Fruit fly (Drosophila melanogaster) whole organism, prepupa: ENCODE measurements around the gene Acp65Aa.

Source experiments
- CG10631 ChIP-seq: fragments of 200-800 bp; sonication (Bioruptor generic); optimal IDR thresholded peaks from 2 replicates; lab custom pipeline; 2016; ENCODE audit warnings: missing biosample characterization, missing genetic modification characterization
- CG11294 ChIP-seq: fragments of 200-800 bp; sonication (Bioruptor generic); IDR thresholded peaks from 2 replicates; pipeline ENCODE4 v1.3.6; 2022; ENCODE audit warnings: missing biosample characterization, missing genetic modification characterization
- CG11902 ChIP-seq: fragments of 200-800 bp; sonication (Bioruptor generic); optimal IDR thresholded peaks from 3 replicates; lab custom pipeline; 2016; ENCODE audit warnings: missing biosample characterization, missing genetic modification characterization
- CG15336 ChIP-seq: fragments of 200-800 bp; sonication (Bioruptor generic); IDR thresholded peaks from 2 replicates; pipeline ENCODE4 v1.3.6; 2022; ENCODE audit warnings: missing biosample characterization, missing genetic modification characterization
- CG16779 ChIP-seq: fragments of 200-800 bp; sonication (Bioruptor generic); optimal IDR thresholded peaks from 3 replicates; lab custom pipeline; 2017; ENCODE audit warnings: missing biosample characterization, mild to moderate bottlenecking, missing genetic modification characterization
- CG31627 ChIP-seq: fragments of 200-800 bp; sonication (Bioruptor generic); optimal IDR thresholded peaks from 3 replicates; lab custom pipeline; 2016; ENCODE audit warnings: missing biosample characterization, missing genetic modification characterization
- CG32006 ChIP-seq: fragments of 200-800 bp; sonication (Bioruptor generic); optimal IDR thresholded peaks from 3 replicates; lab custom pipeline; 2017; ENCODE audit warnings: missing biosample characterization, mild to moderate bottlenecking, missing genetic modification characterization
- CG34406 ChIP-seq: fragments of 200-800 bp; sonication (Bioruptor generic); optimal IDR thresholded peaks from 3 replicates; lab custom pipeline; 2016; ENCODE audit warnings: missing biosample characterization, missing genetic modification characterization
- CG3919 ChIP-seq: fragments of 200-800 bp; sonication (Bioruptor generic); optimal IDR thresholded peaks from 3 replicates; lab custom pipeline; 2016; ENCODE audit warnings: missing biosample characterization, missing genetic modification characterization
- CG4318 ChIP-seq: fragments of 200-800 bp; sonication (Bioruptor generic); optimal IDR thresholded peaks from 3 replicates; lab custom pipeline; 2017; ENCODE audit warnings: missing biosample characterization, mild to moderate bottlenecking, missing genetic modification characterization
- CG6854 ChIP-seq: fragments of 200-800 bp; sonication (Bioruptor generic); optimal IDR thresholded peaks from 2 replicates; lab custom pipeline; 2017; ENCODE audit warnings: missing biosample characterization, mild to moderate bottlenecking, missing genetic modification characterization
- CG7368 ChIP-seq: fragments of 200-800 bp; sonication (Bioruptor generic); optimal IDR thresholded peaks from 3 replicates; lab custom pipeline; 2016; ENCODE audit warnings: missing biosample characterization, missing genetic modification characterization
- CG8119 ChIP-seq: fragments of 200-800 bp; sonication (Bioruptor generic); IDR thresholded peaks from 3 replicates; pipeline ENCODE4 v1.3.6; 2022; ENCODE audit warnings: missing biosample characterization, missing genetic modification characterization
- CG8319 ChIP-seq: fragments of 200-800 bp; sonication (Bioruptor generic); optimal IDR thresholded peaks from 3 replicates; lab custom pipeline; 2016; ENCODE audit warnings: missing biosample characterization, missing genetic modification characterization
- CG8632 ChIP-seq: fragments of 200-800 bp; sonication (Bioruptor generic); optimal IDR thresholded peaks from 3 replicates; lab custom pipeline; 2016; ENCODE audit warnings: missing biosample characterization, missing genetic modification characterization
- CG9139 ChIP-seq: fragments of 200-800 bp; sonication (Bioruptor generic); optimal IDR thresholded peaks from 3 replicates; lab custom pipeline; 2017; ENCODE audit warnings: missing biosample characterization, mild to moderate bottlenecking, missing genetic modification characterization
- Eip75B ChIP-seq: fragments of 200-800 bp; sonication (Bioruptor generic); optimal IDR thresholded peaks from 3 replicates; lab custom pipeline; 2016; ENCODE audit warnings: missing biosample characterization, missing genetic modification characterization
- Eip78C ChIP-seq: fragments of 200-800 bp; sonication (Bioruptor generic); peaks from one replicate; lab custom pipeline; 2016; ENCODE audit warnings: missing biosample characterization, missing genetic modification characterization
- Ets21C ChIP-seq: fragments of 200-800 bp; sonication (Bioruptor generic); optimal IDR thresholded peaks from 3 replicates; lab custom pipeline; 2016; ENCODE audit warnings: missing biosample characterization, missing genetic modification characterization
- Hr38 ChIP-seq: sonication (Bioruptor generic); optimal IDR thresholded peaks from 2 replicates; lab custom pipeline; 2016; ENCODE audit warnings: missing biosample characterization, missing genetic modification characterization
- Hr39 ChIP-seq: fragments of 200-800 bp; sonication (Bioruptor generic); optimal IDR thresholded peaks from 2 replicates; lab custom pipeline; 2016; ENCODE audit warnings: missing biosample characterization, missing genetic modification characterization
- Hr4 ChIP-seq: fragments of 200-800 bp; sonication (Bioruptor generic); optimal IDR thresholded peaks from 3 replicates; lab custom pipeline; 2016; ENCODE audit warnings: missing biosample characterization, missing genetic modification characterization
- Lpt ChIP-seq: fragments of 200-800 bp; sonication (Bioruptor generic); optimal IDR thresholded peaks from 3 replicates; lab custom pipeline; 2016; ENCODE audit warnings: missing biosample characterization, missing genetic modification characterization
- OdsH ChIP-seq: fragments of 200-800 bp; sonication (Bioruptor generic); optimal IDR thresholded peaks from 3 replicates; lab custom pipeline; 2016; ENCODE audit warnings: missing biosample characterization, missing genetic modification characterization
- Smox ChIP-seq: fragments of 200-800 bp; sonication (Bioruptor generic); optimal IDR thresholded peaks from 3 replicates; lab custom pipeline; 2016; ENCODE audit warnings: missing biosample characterization, missing genetic modification characterization
- Sox14 ChIP-seq: fragments of 200-800 bp; sonication (Bioruptor generic); optimal IDR thresholded peaks from 3 replicates; lab custom pipeline; 2016; ENCODE audit warnings: missing biosample characterization, missing genetic modification characterization
- Sox15 ChIP-seq: fragments of 200-800 bp; sonication (Bioruptor generic); optimal IDR thresholded peaks from 3 replicates; lab custom pipeline; 2016; ENCODE audit warnings: missing biosample characterization, missing genetic modification characterization
- achi ChIP-seq: fragments of 200-800 bp; sonication (Bioruptor generic); optimal IDR thresholded peaks from 3 replicates; lab custom pipeline; 2016; ENCODE audit warnings: missing biosample characterization, missing genetic modification characterization
- acj6 ChIP-seq: fragments of 200-800 bp; sonication (Bioruptor generic); optimal IDR thresholded peaks from 3 replicates; lab custom pipeline; 2016; ENCODE audit warnings: missing biosample characterization, missing genetic modification characterization
- cyc ChIP-seq: fragments of 200-800 bp; sonication (Bioruptor generic); optimal IDR thresholded peaks from 3 replicates; lab custom pipeline; 2016; ENCODE audit warnings: missing biosample characterization, missing genetic modification characterization
- dac ChIP-seq: fragments of 200-800 bp; sonication (Bioruptor generic); optimal IDR thresholded peaks from 2 replicates; lab custom pipeline; 2017; ENCODE audit warnings: missing biosample characterization, mild to moderate bottlenecking, missing genetic modification characterization
- dsx ChIP-seq: fragments of 200-800 bp; optimal IDR thresholded peaks from 3 replicates; lab custom pipeline; 2019; ENCODE audit warnings: missing biosample characterization, mild to moderate bottlenecking, missing genetic modification characterization, moderate library complexity; ENCODE audit not compliant: poor library complexity, severe bottlenecking
- esn ChIP-seq: fragments of 200-800 bp; sonication (Bioruptor generic); optimal IDR thresholded peaks from 2 replicates; lab custom pipeline; 2016; ENCODE audit warnings: missing biosample characterization, mild to moderate bottlenecking, missing genetic modification characterization, moderate library complexity
- fd59A ChIP-seq: fragments of 200-800 bp; sonication (Bioruptor generic); optimal IDR thresholded peaks from 2 replicates; lab custom pipeline; 2017; ENCODE audit warnings: missing biosample characterization, mild to moderate bottlenecking, missing genetic modification characterization, missing genetic modification reagents
- fd85E ChIP-seq: fragments of 200-800 bp; sonication (Bioruptor generic); optimal IDR thresholded peaks from 3 replicates; lab custom pipeline; 2016; ENCODE audit warnings: missing biosample characterization, missing genetic modification characterization
- fkh ChIP-seq: fragments of 200-800 bp; sonication (Bioruptor generic); optimal IDR thresholded peaks from 3 replicates; lab custom pipeline; 2017; ENCODE audit warnings: missing biosample characterization, mild to moderate bottlenecking, missing genetic modification characterization, moderate library complexity
- lz ChIP-seq: fragments of 200-800 bp; sonication (Bioruptor generic); optimal IDR thresholded peaks from 3 replicates; lab custom pipeline; 2016; ENCODE audit warnings: missing biosample characterization, missing genetic modification characterization
- salr ChIP-seq, 2 experiments: fragments of 200-800 bp; sonication (Bioruptor generic); optimal IDR thresholded peaks; 3 replicates each; lab custom pipeline; 2016 to 2018; ENCODE audit warnings: missing biosample characterization in 2 of 2, missing genetic modification characterization in 2 of 2, mild to moderate bottlenecking in 1 of 2
- ss ChIP-seq, 2 experiments: fragments of 200-800 bp; sonication (Bioruptor generic); optimal IDR thresholded peaks; 2 replicates in 1 of 2; 3 replicates in 1 of 2; lab custom pipeline; 2017 to 2018; ENCODE audit warnings: mild to moderate bottlenecking in 2 of 2, missing biosample characterization in 2 of 2, missing genetic modification characterization in 2 of 2, moderate library complexity in 1 of 2
- topi ChIP-seq: fragments of 200-800 bp; sonication (Bioruptor generic); optimal IDR thresholded peaks from 3 replicates; lab custom pipeline; 2016; ENCODE audit warnings: missing biosample characterization, missing genetic modification characterization

Acp65Aa gene

dm6 chr3L:6138018-6138417, 14.5 kb downstream of the Acp65Aa start, which contains the start of gene Lcp65Ae:
Gene Lcp65Ae (minus strand): TSS chr3L:6138118.
- TF ChIP-seq Sox15 (GFP tag; lab: Kevin White, UChicago) (no peak), Hr39 (no peak), dac (no peak), OdsH (GFP tag; lab: Kevin White, UChicago) (no peak), Ets21C (GFP tag; lab: Kevin White, UChicago) (no peak), CG34406 (GFP tag; lab: Kevin White, UChicago) (no peak), CG3919 (GFP tag; lab: Kevin White, UChicago) (no peak), Sox14 (GFP tag; lab: Kevin White, UChicago) (no peak), fkh (GFP tag; lab: Kevin White, UChicago) (no peak), topi (GFP tag; lab: Kevin White, UChicago) (no peak), fd59A (GFP tag; lab: Kevin White, UChicago) (no peak), CG10631 (GFP tag; lab: Kevin White, UChicago) (no peak), Hr38 (GFP tag; lab: Kevin White, UChicago) (no peak), lz (GFP tag; lab: Kevin White, UChicago) (no peak)

- TF ChIP-seq CG6854 (GFP tag; lab: Kevin White, UChicago), result no peak
- TF ChIP-seq Lpt, result no peak
- no peak for TF ChIP-seq CG7368 (GFP tag; lab: Kevin White, UChicago)
- no peak for TF ChIP-seq Eip78C (GFP tag; lab: Kevin White, UChicago)
- no peak for TF ChIP-seq CG15336 (GFP tag; lab: Robert Waterston, UW)
Measured at dm6 chr3L:6136691-6137090, 15.9 kb downstream of the Acp65Aa start, which contains the start of gene Lcp65Af. Gene Lcp65Af (minus strand): TSS chr3L:6136791.

- TF ChIP-seq Lpt, result no peak
- no peak for TF ChIP-seq esn (GFP tag; lab: Kevin White, UChicago)
- TF ChIP-seq achi (GFP tag; lab: Kevin White, UChicago), result no peak
- TF ChIP-seq Hr4 (GFP tag; lab: Kevin White, UChicago), result no peak
- TF ChIP-seq CG9139, result no peak
- no peak for TF ChIP-seq fd85E
- TF ChIP-seq CG11294 (GFP tag; lab: Robert Waterston, UW), result no peak
- no peak for TF ChIP-seq CG31627 (GFP tag; lab: Kevin White, UChicago)
- TF ChIP-seq Smox (GFP tag; lab: Kevin White, UChicago), result no peak
- no peak for TF ChIP-seq Eip78C (GFP tag; lab: Kevin White, UChicago)
- TF ChIP-seq Sox14 (GFP tag; lab: Kevin White, UChicago), result no peak
- no peak for TF ChIP-seq fkh (GFP tag; lab: Kevin White, UChicago)
- TF ChIP-seq CG8119 (GFP tag; lab: Robert Waterston, UW), result no peak
- no peak for TF ChIP-seq CG11902 (GFP tag; lab: Kevin White, UChicago)
Measured at dm6 chr3L:6135174-6135573, 17.4 kb downstream of the Acp65Aa start, which contains the start of gene Lcp65Ag1. Gene Lcp65Ag1 (minus strand): TSS chr3L:6135274.

dm6 chr3L:6133546-6133945, 19.0 kb downstream of the Acp65Aa start, which contains the start of gene Lcp65Ag2:
Gene Lcp65Ag2 (minus strand): TSS chr3L:6133593.
- TF ChIP-seq dsx (no peak), Eip75B (GFP tag; lab: Kevin White, UChicago) (no peak), CG34406 (GFP tag; lab: Kevin White, UChicago) (no peak), cyc (GFP tag; lab: Kevin White, UChicago) (no peak), salr (GFP tag; optimal IDR thresholded peaks at IDR 0.05; lab: Kevin White, UChicago) (no peak), CG4318 (GFP tag; lab: Kevin White, UChicago) (no peak), CG9139 (no peak), Smox (GFP tag; lab: Kevin White, UChicago) (no peak), Lpt (no peak), acj6 (GFP tag; lab: Kevin White, UChicago) (no peak), CG31627 (GFP tag; lab: Kevin White, UChicago) (no peak), CG8632 (GFP tag; lab: Kevin White, UChicago) (no peak), CG8319 (GFP tag; lab: Kevin White, UChicago) (no peak), Hr38 (GFP tag; lab: Kevin White, UChicago) (no peak), CG32006 (GFP tag; lab: Kevin White, UChicago) (no peak), ss (GFP tag; optimal IDR thresholded peaks at IDR 0.05; lab: Kevin White, UChicago) (no peak), CG16779 (tag; lab: Kevin White, UChicago) (no peak)
- TF ChIP-seq, all 60 proteins: peak for 0
